Fruit fly (Drosophila melanogaster) whole organism, embryonic: ENCODE results near the gene CG34409.

Source experiments
- B-H1 ChIP-seq: fragments of 200-800 bp; sonication (Bioruptor generic); IDR thresholded peaks from 3 replicates; pipeline ENCODE4 v1.3.6; 2022; ENCODE audit warnings: missing biosample characterization, missing genetic modification characterization
- Bdp1 ChIP-seq: fragments of 200-800 bp; sonication (Bioruptor generic); optimal IDR thresholded peaks from 3 replicates; lab custom pipeline; 2016; ENCODE audit warnings: missing biosample characterization, missing genetic modification characterization
- Bteb2 ChIP-seq: fragments of 200-800 bp; sonication (Bioruptor generic); optimal IDR thresholded peaks from 2 replicates; lab custom pipeline; 2016; ENCODE audit warnings: missing biosample characterization, missing genetic modification characterization
- CG10147 ChIP-seq: fragments of 200-800 bp; sonication (Bioruptor generic); optimal IDR thresholded peaks from 2 replicates; lab custom pipeline; 2019; ENCODE audit warnings: missing biosample characterization, mild to moderate bottlenecking, missing genetic modification characterization, moderate library complexity
- CG10366 ChIP-seq: fragments of 200-800 bp; sonication (Bioruptor generic); IDR thresholded peaks from 2 replicates; pipeline ENCODE4 v1.3.6; 2022; ENCODE audit warnings: missing biosample characterization, missing genetic modification characterization
- CG11085 ChIP-seq: fragments of 200-800 bp; sonication (Bioruptor generic); IDR thresholded peaks from 2 replicates; pipeline ENCODE4 v1.3.6; 2022; ENCODE audit warnings: missing biosample characterization, missing genetic modification characterization
- CG11247 ChIP-seq: fragments of 200-800 bp; sonication (Bioruptor generic); IDR thresholded peaks from 2 replicates; pipeline ENCODE4 v1.3.6; 2022; ENCODE audit warnings: missing biosample characterization, missing genetic modification characterization
- CG11695 ChIP-seq: fragments of 200-800 bp; sonication (Bioruptor generic); IDR thresholded peaks from 3 replicates; pipeline ENCODE4 v1.3.6; 2022; ENCODE audit warnings: missing biosample characterization, missing genetic modification characterization
- CG12104 ChIP-seq: fragments of 200-800 bp; sonication (Bioruptor generic); optimal IDR thresholded peaks from 3 replicates; lab custom pipeline; 2016; ENCODE audit warnings: missing biosample characterization, missing genetic modification characterization
- CG12236 ChIP-seq: fragments of 200-800 bp; sonication (Bioruptor generic); optimal IDR thresholded peaks from 2 replicates; lab custom pipeline; 2016; ENCODE audit warnings: missing biosample characterization, missing genetic modification characterization
- CG12942 ChIP-seq: fragments of 200-800 bp; sonication (Bioruptor generic); optimal IDR thresholded peaks from 3 replicates; lab custom pipeline; 2016; ENCODE audit warnings: missing biosample characterization, missing genetic modification characterization
- CG1603 ChIP-seq: fragments of 200-800 bp; sonication (Bioruptor generic); optimal IDR thresholded peaks from 2 replicates; lab custom pipeline; 2019; ENCODE audit warnings: missing biosample characterization, mild to moderate bottlenecking, missing genetic modification characterization, moderate library complexity
- CG17186 ChIP-seq: fragments of 200-800 bp; sonication (Bioruptor generic); optimal IDR thresholded peaks from 3 replicates; lab custom pipeline; 2017; ENCODE audit warnings: missing biosample characterization, missing genetic modification reagents, missing genetic modification characterization
- CG17328 ChIP-seq: fragments of 200-800 bp; sonication (Bioruptor generic); IDR thresholded peaks from 2 replicates; pipeline ENCODE4 v1.3.6; 2022; ENCODE audit warnings: missing biosample characterization, missing genetic modification characterization
- CG17912 ChIP-seq: fragments of 200-800 bp; sonication (Bioruptor generic); optimal IDR thresholded peaks from 2 replicates; lab custom pipeline; 2018; ENCODE audit warnings: missing biosample characterization, mild to moderate bottlenecking, missing genetic modification characterization
- CG18011 ChIP-seq: fragments of 200-800 bp; sonication (Bioruptor generic); optimal IDR thresholded peaks from 2 replicates; lab custom pipeline; 2017; ENCODE audit warnings: missing biosample characterization, missing genetic modification characterization, mild to moderate bottlenecking, moderate library complexity, missing genotype
- CG2202 ChIP-seq: fragments of 200-800 bp; sonication (Bioruptor generic); optimal IDR thresholded peaks from 2 replicates; lab custom pipeline; 2018; ENCODE audit warnings: missing biosample characterization, mild to moderate bottlenecking, missing genetic modification characterization
- CG3065 ChIP-seq: fragments of 200-800 bp; sonication (Bioruptor generic); optimal IDR thresholded peaks from 2 replicates; lab custom pipeline; 2016; ENCODE audit warnings: missing biosample characterization, missing genetic modification characterization
- CG32772 ChIP-seq: fragments of 200-800 bp; sonication (Bioruptor generic); IDR thresholded peaks from 2 replicates; pipeline ENCODE4 v1.3.6; 2022; ENCODE audit warnings: missing biosample characterization, missing genetic modification characterization
- CG3838 ChIP-seq: fragments of 200-800 bp; sonication (Bioruptor generic); optimal IDR thresholded peaks from 3 replicates; lab custom pipeline; 2016; ENCODE audit warnings: missing biosample characterization, missing genetic modification characterization
- CG4854 ChIP-seq: fragments of 200-800 bp; sonication (Bioruptor generic); optimal IDR thresholded peaks from 2 replicates; lab custom pipeline; 2016; ENCODE audit warnings: missing biosample characterization, missing genetic modification characterization, inconsistent platforms
- CG8478 ChIP-seq: fragments of >200 bp; optimal IDR thresholded peaks from 2 replicates; lab custom pipeline; 2018
- CTCF ChIP-seq: fragments of 200-800 bp; sonication (Bioruptor generic); optimal IDR thresholded peaks from 2 replicates; lab custom pipeline; 2017; ENCODE audit warnings: missing biosample characterization, mild to moderate bottlenecking, missing genetic modification characterization, moderate library complexity
- D19B ChIP-seq: fragments of 200-800 bp; sonication (Bioruptor generic); optimal IDR thresholded peaks from 2 replicates; lab custom pipeline; 2017; ENCODE audit warnings: missing biosample characterization, mild to moderate bottlenecking, missing genetic modification characterization
- Dbx ChIP-seq: fragments of 200-800 bp; sonication (Bioruptor generic); IDR thresholded peaks from 3 replicates; pipeline ENCODE4 v1.3.6; 2022; ENCODE audit warnings: missing biosample characterization, missing genetic modification characterization
- Dll ChIP-seq: fragments of 200-800 bp; sonication (Bioruptor generic); IDR thresholded peaks from 4 replicates; pipeline ENCODE4 v1.3.6; 2022; ENCODE audit warnings: missing biosample characterization, missing genetic modification characterization; ENCODE audit not compliant: partially characterized antibody
- Fer1 ChIP-seq: fragments of 200-800 bp; sonication (Bioruptor generic); optimal IDR thresholded peaks from 2 replicates; lab custom pipeline; 2017; ENCODE audit warnings: missing biosample characterization, mild to moderate bottlenecking, missing genetic modification characterization
- HmgZ ChIP-seq: fragments of 200-800 bp; sonication (Bioruptor generic); optimal IDR thresholded peaks from 2 replicates; lab custom pipeline; 2018; ENCODE audit warnings: missing biosample characterization, mild to moderate bottlenecking, missing genetic modification characterization
- Lpt ChIP-seq: fragments of >200 bp; optimal IDR thresholded peaks from 2 replicates; lab custom pipeline; 2018; ENCODE audit warnings: missing biosample characterization, missing genetic modification characterization
- NFAT ChIP-seq: fragments of 200-800 bp; sonication (Bioruptor generic); IDR thresholded peaks from 2 replicates; pipeline ENCODE4 v1.3.6; 2022; ENCODE audit warnings: missing biosample characterization, missing genetic modification characterization
- Opbp ChIP-seq: fragments of 200-800 bp; sonication (Bioruptor generic); IDR thresholded peaks from 3 replicates; pipeline ENCODE4 v1.3.6; 2022; ENCODE audit warnings: missing biosample characterization, missing genetic modification characterization; ENCODE audit not compliant: partially characterized antibody
- Pdp1 ChIP-seq, 2 experiments: fragments of 200-800 bp; sonication (Bioruptor generic); optimal IDR thresholded peaks; 3 replicates each; lab custom pipeline; 2016; ENCODE audit warnings: missing biosample characterization in 2 of 2, missing genetic modification characterization in 2 of 2, mild to moderate bottlenecking in 1 of 2, moderate library complexity in 1 of 2
- Rfx ChIP-seq: fragments of 200-800 bp; sonication (Bioruptor generic); IDR thresholded peaks from 2 replicates; pipeline ENCODE4 v1.3.6; 2022; ENCODE audit warnings: missing biosample characterization, missing genetic modification characterization
- amos ChIP-seq: fragments of 200-800 bp; sonication (Bioruptor generic); IDR thresholded peaks from 2 replicates; pipeline ENCODE4 v1.3.6; 2022; ENCODE audit warnings: missing biosample characterization, missing genetic modification characterization; ENCODE audit not compliant: partially characterized antibody
- chif ChIP-seq, 2 experiments: fragments of 200-800 bp; sonication (Bioruptor generic); optimal IDR thresholded peaks; 3 replicates each; lab custom pipeline; 2016; ENCODE audit warnings: missing biosample characterization in 2 of 2, missing genetic modification characterization in 2 of 2
- corto ChIP-seq: fragments of 200-800 bp; sonication (Bioruptor generic); optimal IDR thresholded peaks from 2 replicates; lab custom pipeline; 2016; ENCODE audit warnings: missing biosample characterization, mild to moderate bottlenecking, missing genetic modification characterization, moderate library complexity
- crol ChIP-seq: fragments of 200-800 bp; sonication (Bioruptor generic); IDR thresholded peaks from 2 replicates; pipeline ENCODE4 v1.3.6; 2022; ENCODE audit warnings: missing biosample characterization, missing genetic modification characterization
- da ChIP-seq: fragments of 200-800 bp; sonication (Bioruptor generic); optimal IDR thresholded peaks from 2 replicates; lab custom pipeline; 2016; ENCODE audit warnings: missing biosample characterization, missing genetic modification characterization
- dm ChIP-seq: fragments of 200-800 bp; sonication (Bioruptor generic); optimal IDR thresholded peaks from 3 replicates; lab custom pipeline; 2016; ENCODE audit warnings: missing biosample characterization, missing genetic modification characterization
- ems ChIP-seq: fragments of 200-800 bp; sonication (Bioruptor generic); optimal IDR thresholded peaks from 3 replicates; lab custom pipeline; 2016; ENCODE audit warnings: missing biosample characterization, missing genetic modification characterization
- gcm ChIP-seq: fragments of 200-800 bp; sonication (Bioruptor generic); optimal IDR thresholded peaks from 2 replicates; lab custom pipeline; 2019; ENCODE audit warnings: missing biosample characterization, mild to moderate bottlenecking, missing genetic modification characterization, moderate library complexity
- grn ChIP-seq: fragments of 200-800 bp; sonication (Bioruptor generic); optimal IDR thresholded peaks from 3 replicates; lab custom pipeline; 2017; ENCODE audit warnings: missing biosample characterization, missing genetic modification characterization
- jumu ChIP-seq: fragments of 200-800 bp; sonication (Bioruptor generic); optimal IDR thresholded peaks from 3 replicates; lab custom pipeline; 2016; ENCODE audit warnings: missing biosample characterization, missing genetic modification characterization
- mirr ChIP-seq: fragments of 200-800 bp; sonication (Bioruptor generic); optimal IDR thresholded peaks from 3 replicates; lab custom pipeline; 2018; ENCODE audit warnings: missing biosample characterization, mild to moderate bottlenecking, missing genetic modification characterization
- mld ChIP-seq: fragments of 200-800 bp; sonication (Bioruptor generic); IDR thresholded peaks from 3 replicates; pipeline ENCODE4 v1.3.6; 2022; ENCODE audit warnings: missing biosample characterization, missing genetic modification characterization; ENCODE audit not compliant: partially characterized antibody
- onecut ChIP-seq: fragments of 200-800 bp; sonication (Bioruptor generic); IDR thresholded peaks from 2 replicates; pipeline ENCODE4 v1.3.6; 2022; ENCODE audit warnings: missing biosample characterization, missing genetic modification characterization
- org-1 ChIP-seq: fragments of 200-800 bp; sonication (Bioruptor generic); optimal IDR thresholded peaks from 2 replicates; lab custom pipeline; 2017; ENCODE audit warnings: missing biosample characterization, missing genetic modification characterization
- pb ChIP-seq: fragments of 200-800 bp; sonication (Bioruptor generic); optimal IDR thresholded peaks from 3 replicates; lab custom pipeline; 2016; ENCODE audit warnings: missing biosample characterization, missing genetic modification characterization
- sens-2 ChIP-seq: fragments of 200-800 bp; sonication (Bioruptor generic); IDR thresholded peaks from 2 replicates; pipeline ENCODE4 v1.3.6; 2022; ENCODE audit warnings: missing biosample characterization, missing genetic modification characterization
- slbo ChIP-seq: fragments of 200-800 bp; sonication (Bioruptor generic); IDR thresholded peaks from 2 replicates; pipeline ENCODE4 v1.3.6; 2022; ENCODE audit warnings: missing biosample characterization, missing genetic modification characterization
- sr ChIP-seq: fragments of 200-800 bp; sonication (Bioruptor generic); IDR thresholded peaks from 3 replicates; pipeline ENCODE4 v1.3.6; 2022; ENCODE audit warnings: missing biosample characterization, missing genetic modification characterization
- toy ChIP-seq: fragments of 200-800 bp; sonication (Bioruptor generic); IDR thresholded peaks from 2 replicates; pipeline ENCODE4 v1.3.6; 2022; ENCODE audit warnings: missing biosample characterization, missing genetic modification characterization
- zen2 ChIP-seq: fragments of 200-800 bp; sonication (Bioruptor generic); IDR thresholded peaks from 3 replicates; pipeline ENCODE4 v1.3.6; 2022; ENCODE audit warnings: missing biosample characterization, missing genetic modification characterization; ENCODE audit not compliant: partially characterized antibody

The CG34409 gene

dm6 chr3R:9702567-9702966 lies 43.6 kb downstream of the CG34409 start (continued):
- TF ChIP-seq CG11085 (GFP tag; lab: Robert Waterston, UW) = no peak
- peak; percentile 67 for TF ChIP-seq dm (GFP tag; lab: Kevin White, UChicago)
- peak; percentile 81 for TF ChIP-seq Bteb2
- peak; percentile 85 for TF ChIP-seq ems
- TF ChIP-seq CG12104 (GFP tag; lab: Kevin White, UChicago) = peak; percentile 79
- no peak for TF ChIP-seq CG10366 (GFP tag; lab: Robert Waterston, UW)
- TF ChIP-seq CG8478 (lab: Kevin White, UChicago) = no peak
- TF ChIP-seq CG11695 (GFP tag; lab: Robert Waterston, UW) = no peak
- peak; percentile 79 for TF ChIP-seq D19B (GFP tag; lab: Kevin White, UChicago)
- TF ChIP-seq Lpt = no peak
- TF ChIP-seq Rfx (GFP tag; lab: Robert Waterston, UW) = no peak
- no peak for TF ChIP-seq CG32772 (GFP tag; lab: Robert Waterston, UW)
- no peak for TF ChIP-seq corto (GFP tag; lab: Kevin White, UChicago)
- peak; percentile 83 to 84 for TF ChIP-seq Pdp1 (GFP tag; optimal IDR thresholded peaks at IDR 0.05; lab: Kevin White, UChicago)
- TF ChIP-seq CG3838 = peak; percentile 51
- TF ChIP-seq zen2 (GFP tag; lab: Robert Waterston, UW) = no peak
- peak; percentile 69 for TF ChIP-seq CG3065
- TF ChIP-seq org-1 (GFP tag; lab: Kevin White, UChicago) = peak; percentile 84
- TF ChIP-seq slbo (GFP tag; lab: Robert Waterston, UW) = no peak
- no peak for TF ChIP-seq da (GFP tag; lab: Kevin White, UChicago)
- peak; percentile 76 for TF ChIP-seq CG12942
- TF ChIP-seq onecut (GFP tag; lab: Robert Waterston, UW) = peak; percentile 84
- TF ChIP-seq NFAT (GFP tag; lab: Robert Waterston, UW) = no peak
- peak; percentile 82 for TF ChIP-seq CG10147
- TF ChIP-seq Dbx (GFP tag; lab: Robert Waterston, UW) = no peak
- TF ChIP-seq CG17912 (GFP tag; lab: Kevin White, UChicago) = no peak
- peak; percentile 54 for TF ChIP-seq CTCF (GFP tag; lab: Kevin White, UChicago)
- no peak for TF ChIP-seq crol (GFP tag; lab: Robert Waterston, UW)
- TF ChIP-seq Bdp1 (GFP tag; lab: Kevin White, UChicago) = peak; percentile 62
- peak; percentile 73 for TF ChIP-seq mirr (GFP tag; lab: Kevin White, UChicago)
- no peak for TF ChIP-seq CG17328 (GFP tag; lab: Robert Waterston, UW)
- peak; percentile 84 for TF ChIP-seq gcm (GFP tag; lab: Kevin White, UChicago)
- no peak for TF ChIP-seq sr
- peak; percentile 50 for TF ChIP-seq grn
- TF ChIP-seq Opbp = no peak
- peak; percentile 81 for TF ChIP-seq CG2202 (tag; lab: Kevin White, UChicago)
- TF ChIP-seq CG18011 (GFP tag; lab: Kevin White, UChicago) = peak; percentile 76
- no peak for TF ChIP-seq Dll (GFP tag; lab: Robert Waterston, UW)
- no peak for TF ChIP-seq toy (GFP tag; lab: Robert Waterston, UW)
- TF ChIP-seq chif (GFP tag; optimal IDR thresholded peaks at IDR 0.05; lab: Kevin White, UChicago) = peak; percentile 76 to 80
- peak; percentile 76 for TF ChIP-seq jumu
- TF ChIP-seq B-H1 (GFP tag; lab: Robert Waterston, UW) = no peak
- no peak for TF ChIP-seq mld (GFP tag; lab: Robert Waterston, UW)
- peak; percentile 91 for TF ChIP-seq Fer1
- TF ChIP-seq pb (GFP tag; lab: Kevin White, UChicago) = peak; percentile 58
- no peak for TF ChIP-seq amos (GFP tag; lab: Robert Waterston, UW)
- TF ChIP-seq HmgZ (tag; lab: Kevin White, UChicago) = peak; percentile 86
- no peak for TF ChIP-seq CG11247 (GFP tag; lab: Robert Waterston, UW)
- no peak for TF ChIP-seq sens-2 (GFP tag; lab: Robert Waterston, UW)
- peak; percentile 74 for TF ChIP-seq CG12236 (GFP tag; lab: Kevin White, UChicago)
- peak; percentile 88 for TF ChIP-seq CG4854 (GFP tag; lab: Kevin White, UChicago)
- peak; percentile 70 for TF ChIP-seq CG17186 (GFP tag; lab: Kevin White, UChicago)
- peak; percentile 89 for TF ChIP-seq CG1603 (tag; lab: Kevin White, UChicago)
